Worm (Caenorhabditis elegans) whole organism, L4 larva: ENCODE measurements around the gene Y77E11A.7.

Experiments used
- D1046.2 ChIP-seq: fragments of 200-800 bp; sonication (Bioruptor generic); IDR thresholded peaks from 2 replicates; pipeline ENCODE4 v1.3.6; 2022; ENCODE audit warnings: missing genetic modification characterization, missing compliant biosample characterization
- F10B5.3 ChIP-seq: sonication (generic microtip); optimal IDR thresholded peaks from 2 replicates; lab custom pipeline; 2016; ENCODE audit warnings: mild to moderate bottlenecking, missing genetic modification characterization, missing compliant biosample characterization
- F26F4.8 ChIP-seq: fragments of 200-800 bp; sonication (Bioruptor generic); conservative IDR thresholded peaks from 2 replicates; pipeline ENCODE4 v1.3.6; 2022; ENCODE audit warnings: missing genetic modification characterization, missing compliant biosample characterization
- T20F7.1 ChIP-seq: fragments of 200-800 bp; sonication (Bioruptor generic); optimal IDR thresholded peaks from 2 replicates; lab custom pipeline; 2018; ENCODE audit warnings: mild to moderate bottlenecking, missing genetic modification characterization, missing compliant biosample characterization
- Y105C5A.15 ChIP-seq: fragments of 200-800 bp; sonication (Bioruptor generic); IDR thresholded peaks from 2 replicates; pipeline ENCODE4 v1.3.6; 2022; ENCODE audit warnings: missing genetic modification characterization, missing compliant biosample characterization
- Y48G9A.11 ChIP-seq: fragments of 200-800 bp; sonication (Bioruptor generic); IDR thresholded peaks from 2 replicates; pipeline ENCODE4 v1.3.6; 2022; ENCODE audit warnings: missing genetic modification reagents, missing genetic modification characterization, missing compliant biosample characterization
- ZK337.2 ChIP-seq: fragments of 200-800 bp; sonication (Bioruptor generic); IDR thresholded peaks from 2 replicates; pipeline ENCODE4 v1.3.6; 2022; ENCODE audit warnings: missing genetic modification reagents, missing genetic modification characterization, missing compliant biosample characterization
- arid-1 ChIP-seq: fragments of 200-800 bp; sonication (Bioruptor generic); conservative IDR thresholded peaks from 2 replicates; pipeline ENCODE4 v1.3.6; 2022; ENCODE audit warnings: missing genetic modification reagents, missing genetic modification characterization, missing compliant biosample characterization
- ceh-44 ChIP-seq: fragments of 200-800 bp; sonication (Bioruptor generic); IDR thresholded peaks from 2 replicates; pipeline ENCODE4 v1.3.6; 2022; ENCODE audit warnings: missing genetic modification reagents, missing genetic modification characterization, missing compliant biosample characterization
- ceh-62 ChIP-seq: sonication (generic microtip); optimal IDR thresholded peaks from 2 replicates; lab custom pipeline; 2017; ENCODE audit warnings: missing biosample characterization, missing genetic modification characterization
- ceh-82 ChIP-seq: sonication (generic microtip); optimal IDR thresholded peaks from 2 replicates; lab custom pipeline; 2017; ENCODE audit warnings: missing biosample characterization, missing genetic modification characterization
- ces-1 ChIP-seq: fragments of 150-350 bp; sonication (generic microtip); optimal IDR thresholded peaks from 4 replicates; lab custom pipeline; 2014; ENCODE audit warnings: missing biosample characterization, missing genetic modification reagents, missing genetic modification characterization
- cey-2 ChIP-seq: sonication (generic microtip); optimal IDR thresholded peaks from 3 replicates; lab custom pipeline; 2017; ENCODE audit warnings: missing genetic modification characterization, mild to moderate bottlenecking, missing compliant biosample characterization, antibody characterized with exemption, borderline replicate concordance; ENCODE audit not compliant: insufficient read depth
- ctbp-1 ChIP-seq: fragments of 200-800 bp; sonication (Bioruptor generic); IDR thresholded peaks from 2 replicates; pipeline ENCODE4 v1.3.6; 2022; ENCODE audit warnings: missing genetic modification reagents, missing genetic modification characterization, missing compliant biosample characterization
- daf-16 ChIP-seq, 3 experiments: sonication (generic microtip); optimal IDR thresholded peaks; 2 replicates each; lab custom pipeline; 2016 to 2017; ENCODE audit warnings: missing genetic modification characterization in 3 of 3, missing genetic modification reagents in 3 of 3, mild to moderate bottlenecking in 2 of 3, missing compliant biosample characterization in 2 of 3, missing biosample characterization in 1 of 3, moderate library complexity in 1 of 3
- daf-19 ChIP-seq: fragments of 200-800 bp; sonication (Bioruptor generic); conservative IDR thresholded peaks from 2 replicates; pipeline ENCODE4 v1.3.6; 2022; ENCODE audit warnings: missing genetic modification characterization, missing compliant biosample characterization
- dmd-6 ChIP-seq: fragments of 200-800 bp; sonication (Bioruptor generic); IDR thresholded peaks from 2 replicates; pipeline ENCODE4 v1.3.6; 2022; ENCODE audit warnings: missing genetic modification reagents, missing genetic modification characterization, missing compliant biosample characterization
- dmd-9 ChIP-seq: fragments of 200-800 bp; sonication (Bioruptor generic); IDR thresholded peaks from 2 replicates; pipeline ENCODE4 v1.3.6; 2022; ENCODE audit warnings: missing genetic modification reagents, missing genetic modification characterization, missing compliant biosample characterization
- dpl-1 ChIP-seq: fragments of 150-350 bp; optimal IDR thresholded peaks from 2 replicates; lab custom pipeline; 2014; ENCODE audit warnings: missing biosample characterization, missing genetic modification reagents, missing genetic modification characterization
- duxl-1 ChIP-seq: sonication (generic microtip); optimal IDR thresholded peaks from 2 replicates; lab custom pipeline; 2016; ENCODE audit warnings: mild to moderate bottlenecking, missing genetic modification characterization, moderate library complexity, missing compliant biosample characterization; ENCODE audit not compliant: poor library complexity
- dve-1 ChIP-seq: sonication (generic microtip); optimal IDR thresholded peaks from 2 replicates; lab custom pipeline; 2017; ENCODE audit warnings: antibody characterized with exemption, mild to moderate bottlenecking, missing genetic modification characterization, missing compliant biosample characterization; ENCODE audit not compliant: insufficient read depth
- hif-1 ChIP-seq, 2 experiments: sonication (generic microtip); optimal IDR thresholded peaks; 2 replicates each; lab custom pipeline; 2016 to 2017; ENCODE audit warnings: missing compliant biosample characterization in 2 of 2, missing genetic modification characterization in 2 of 2, missing genetic modification reagents in 2 of 2, missing genotype in 2 of 2, mild to moderate bottlenecking in 1 of 2
- hlh-11 ChIP-seq: fragments of 200-800 bp; sonication (Bioruptor generic); optimal IDR thresholded peaks from 2 replicates; lab custom pipeline; 2018; ENCODE audit warnings: mild to moderate bottlenecking, missing genetic modification characterization, missing compliant biosample characterization
- lin-1 ChIP-seq: fragments of 200-800 bp; sonication (Bioruptor generic); IDR thresholded peaks from 2 replicates; pipeline ENCODE4 v1.3.6; 2022; ENCODE audit warnings: missing genetic modification reagents, missing genetic modification characterization, missing compliant biosample characterization
- lin-13 ChIP-seq: fragments of 150-350 bp; optimal IDR thresholded peaks from 2 replicates; lab custom pipeline; 2014; ENCODE audit warnings: missing biosample characterization, missing genetic modification reagents, missing genetic modification characterization
- lir-3 ChIP-seq: sonication (generic microtip); optimal IDR thresholded peaks from 2 replicates; lab custom pipeline; 2016; ENCODE audit warnings: mild to moderate bottlenecking, missing genetic modification characterization, missing compliant biosample characterization
- lsy-2 ChIP-seq, 2 experiments: fragments of 150-350 bp in 1 of 2; sonication (generic microtip) in 1 of 2; optimal IDR thresholded peaks; 2 replicates each; lab custom pipeline; 2014 to 2017; ENCODE audit warnings: missing biosample characterization in 2 of 2, missing genetic modification characterization in 2 of 2
- madf-5 ChIP-seq, 2 experiments: fragments of 200-800 bp; sonication (Bioruptor generic); IDR thresholded peaks; 2 replicates each; pipeline ENCODE4 v1.3.6; 2022; ENCODE audit warnings: missing compliant biosample characterization in 2 of 2, missing genetic modification characterization in 2 of 2
- madf-9 ChIP-seq: fragments of 200-800 bp; sonication (Bioruptor generic); conservative IDR thresholded peaks from 2 replicates; pipeline ENCODE4 v1.3.6; 2022; ENCODE audit warnings: missing genetic modification reagents, missing genetic modification characterization, missing compliant biosample characterization
- mdl-1 ChIP-seq, 2 experiments: fragments of 150-350 bp in 1 of 2; sonication (generic microtip) in 1 of 2; optimal IDR thresholded peaks; 2 replicates each; lab custom pipeline; 2014 to 2017; ENCODE audit warnings: missing biosample characterization in 2 of 2, missing genetic modification characterization in 2 of 2
- mes-2 ChIP-seq: sonication (generic microtip); optimal IDR thresholded peaks from 2 replicates; lab custom pipeline; 2016; ENCODE audit warnings: missing genotype, mild to moderate bottlenecking, missing genetic modification characterization, missing compliant biosample characterization; ENCODE audit not compliant: poor library complexity, severe bottlenecking
- nhr-10 ChIP-seq: fragments of 150-350 bp; optimal IDR thresholded peaks from 2 replicates; lab custom pipeline; 2014; ENCODE audit warnings: missing biosample characterization, missing genetic modification characterization
- nhr-111 ChIP-seq: fragments of 200-800 bp; sonication (Bioruptor generic); optimal IDR thresholded peaks from 2 replicates; lab custom pipeline; 2018; ENCODE audit warnings: mild to moderate bottlenecking, missing genetic modification characterization, missing compliant biosample characterization
- nhr-237 ChIP-seq: sonication (generic microtip); optimal IDR thresholded peaks from 2 replicates; lab custom pipeline; 2017; ENCODE audit warnings: missing biosample characterization, missing genetic modification characterization
- nhr-42 ChIP-seq: fragments of 200-800 bp; sonication (Bioruptor generic); IDR thresholded peaks from 2 replicates; pipeline ENCODE4 v1.3.6; 2022; ENCODE audit warnings: missing genetic modification characterization, missing compliant biosample characterization
- nhr-76 ChIP-seq: fragments of 150-350 bp; optimal IDR thresholded peaks from 2 replicates; lab custom pipeline; 2014; ENCODE audit warnings: missing biosample characterization, missing genetic modification characterization
- rbr-2 ChIP-seq: sonication (generic microtip); optimal IDR thresholded peaks from 2 replicates; lab custom pipeline; 2016; ENCODE audit warnings: missing genotype, missing genetic modification characterization, missing compliant biosample characterization
- saeg-2 ChIP-seq: fragments of 200-800 bp; sonication (Bioruptor generic); IDR thresholded peaks from 2 replicates; pipeline ENCODE4 v1.3.6; 2022; ENCODE audit warnings: missing genetic modification reagents, missing genetic modification characterization, missing compliant biosample characterization
- sdz-12 ChIP-seq: fragments of 200-800 bp; sonication (Bioruptor generic); optimal IDR thresholded peaks from 2 replicates; lab custom pipeline; 2018; ENCODE audit warnings: mild to moderate bottlenecking, missing genetic modification characterization, missing compliant biosample characterization
- skn-1 ChIP-seq: fragments of 150-350 bp; optimal IDR thresholded peaks from 2 replicates; lab custom pipeline; 2014; ENCODE audit warnings: missing biosample characterization, missing genetic modification characterization
- snpc-1.2 ChIP-seq: fragments of 200-800 bp; sonication (Bioruptor generic); IDR thresholded peaks from 2 replicates; pipeline ENCODE4 v1.3.6; 2022; ENCODE audit warnings: missing genetic modification reagents, missing genetic modification characterization, missing compliant biosample characterization
- snpc-4 ChIP-seq: fragments of 150-350 bp; optimal IDR thresholded peaks from 2 replicates; lab custom pipeline; 2014; ENCODE audit warnings: missing biosample characterization, missing genetic modification characterization
- tra-1 ChIP-seq: fragments of 200-800 bp; sonication (Bioruptor generic); IDR thresholded peaks from 2 replicates; pipeline ENCODE4 v1.3.6; 2022; ENCODE audit warnings: missing genetic modification reagents, missing genetic modification characterization, missing compliant biosample characterization
- unc-130 ChIP-seq: sonication (generic microtip); optimal IDR thresholded peaks from 2 replicates; lab custom pipeline; 2016; ENCODE audit warnings: missing genetic modification reagents, missing genetic modification characterization, missing compliant biosample characterization
- unc-62 ChIP-seq, 3 experiments: fragments of 150-350 bp in 1 of 3; sonication (generic microtip); optimal IDR thresholded peaks in 2 of 3; peaks in 1 of 3; 1 replicate in 1 of 3; 2 replicates in 2 of 3; lab custom pipeline; 2014 to 2017; ENCODE audit warnings: missing biosample characterization in 3 of 3, missing genetic modification characterization in 3 of 3, missing genetic modification reagents in 3 of 3, missing genotype in 1 of 3
- vab-7 ChIP-seq: fragments of 200-800 bp; sonication (Bioruptor generic); IDR thresholded peaks from 2 replicates; pipeline ENCODE4 v1.3.6; 2022; ENCODE audit warnings: missing genetic modification reagents, missing genetic modification characterization, missing compliant biosample characterization
- zfp-2 ChIP-seq: sonication (generic microtip); optimal IDR thresholded peaks from 2 replicates; lab custom pipeline; 2016; ENCODE audit warnings: mild to moderate bottlenecking, missing genetic modification characterization, missing compliant biosample characterization

Y77E11A.7 gene

DNA sequence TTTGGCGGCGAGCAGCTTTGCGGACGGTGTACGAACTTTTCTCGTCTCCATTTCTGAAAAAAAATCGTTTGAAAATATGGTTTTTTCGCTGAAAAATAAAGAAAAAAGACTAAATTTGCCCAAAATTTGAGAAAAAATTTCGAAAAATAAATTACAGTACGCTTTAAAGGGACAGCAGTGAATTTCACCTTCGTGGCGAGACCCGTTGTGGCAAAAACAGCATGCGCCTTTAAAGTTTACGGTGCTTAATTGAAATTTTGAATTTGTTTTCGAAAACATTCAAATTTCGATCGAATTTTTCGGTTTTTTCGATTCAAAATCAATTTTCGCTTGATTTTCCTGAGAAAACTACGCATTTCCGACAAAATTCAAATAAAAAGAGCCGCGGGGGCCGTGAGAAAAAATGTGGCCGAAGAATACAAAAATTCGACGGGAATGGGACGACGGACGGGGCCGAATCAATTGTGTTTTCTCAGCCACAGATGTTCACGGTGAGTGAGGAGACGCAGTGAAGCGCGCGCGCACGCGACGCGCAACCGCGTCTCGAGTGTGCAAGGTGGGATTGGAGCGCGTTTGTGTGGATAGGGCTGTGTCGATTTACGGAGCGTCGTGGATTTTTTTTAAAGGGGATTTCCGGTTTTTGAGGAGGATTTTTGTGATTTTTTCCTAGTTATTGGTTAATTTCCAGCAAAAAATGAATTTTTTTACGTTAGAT, at the start of gene Y77E11A.7:
Y77E11A.7 (minus strand) TSS at position 55 of the 715 bp plus-strand sequence.
- peak; percentile 37; the same call in 1 of the 2 replicates for TF ChIP-seq arid-1
- peak; percentile 82 for TF ChIP-seq dve-1
- TF ChIP-seq F10B5.3 (tag; lab: Kevin White, UChicago): no peak
- peak; percentile 94 for TF ChIP-seq hlh-11 (tag; lab: Kevin White, UChicago)
- TF ChIP-seq nhr-111 (GFP tag; lab: Kevin White, UChicago): no peak
- TF ChIP-seq lsy-2 (tag; optimal IDR thresholded peaks at IDR 0.05; lab: Kevin White, UChicago): peak; percentile 79 to 91
- TF ChIP-seq duxl-1 (tag; lab: Kevin White, UChicago): no peak
- no peak for TF ChIP-seq F26F4.8 (GFP tag; lab: Robert Waterston, UW)
- no peak for TF ChIP-seq cey-2 (tag; lab: Kevin White, UChicago)
- no peak for TF ChIP-seq daf-19 (GFP tag; lab: Robert Waterston, UW)
- peak in 1 of 2 experiments; percentile 92 for TF ChIP-seq hif-1 (tag; optimal IDR thresholded peaks at IDR 0.05; lab: Kevin White, UChicago)
- TF ChIP-seq dmd-9: peak; percentile 60; the same call in 1 of the 2 replicates
- TF ChIP-seq dpl-1 (GFP tag; lab: Kevin White, UChicago): peak; percentile 79
- TF ChIP-seq vab-7: 0 out of 2 replicates have a peak, but pooled peaks have one; percentile 55
- peak; percentile 72 to 88 for TF ChIP-seq mdl-1 (tag; optimal IDR thresholded peaks at IDR 0.05; lab: Kevin White, UChicago)
- TF ChIP-seq D1046.2 (GFP tag; lab: Robert Waterston, UW): no peak
- peak; percentile 88 for TF ChIP-seq rbr-2 (tag; lab: Kevin White, UChicago)
- TF ChIP-seq lin-1 (GFP tag; lab: Robert Waterston, UW): no peak
- TF ChIP-seq madf-9 (GFP tag; lab: Robert Waterston, UW): peak; percentile 93
- no peak for TF ChIP-seq snpc-1.2 (GFP tag; lab: Robert Waterston, UW)
- TF ChIP-seq ces-1: no peak
- TF ChIP-seq nhr-42: peak; percentile 60; the same call in 1 of the 2 replicates
- TF ChIP-seq nhr-237 (tag; lab: Kevin White, UChicago): no peak
- no peak for TF ChIP-seq ctbp-1
- peak; percentile 24 for TF ChIP-seq zfp-2 (tag; lab: Kevin White, UChicago)
- no peak for TF ChIP-seq T20F7.1 (GFP tag; lab: Kevin White, UChicago)
- TF ChIP-seq mes-2 (tag; lab: Kevin White, UChicago): peak; percentile 91
- TF ChIP-seq unc-130 (GFP tag; lab: Kevin White, UChicago): peak; percentile 67
- no peak for TF ChIP-seq skn-1 (tag; lab: Kevin White, UChicago)
- no peak for TF ChIP-seq nhr-10 (tag; lab: Kevin White, UChicago)
- TF ChIP-seq madf-5 (GFP tag; IDR thresholded peaks at IDR 0.05; lab: Robert Waterston, UW): 0 out of 4 replicates have a peak, but pooled peaks of 1 of the 2 experiments have one; percentile 37
- TF ChIP-seq Y48G9A.11 (GFP tag; lab: Robert Waterston, UW): no peak; the same call in 1 of the 2 replicates
- TF ChIP-seq ZK337.2 (GFP tag; lab: Robert Waterston, UW): no peak
- 0 out of 2 replicates have a peak, but pooled peaks have one; percentile 17 for TF ChIP-seq ceh-44 (GFP tag; lab: Robert Waterston, UW)
- no peak for TF ChIP-seq snpc-4
- TF ChIP-seq lir-3 (tag; lab: Kevin White, UChicago): no peak
- TF ChIP-seq unc-62 (GFP tag; optimal IDR thresholded peaks at IDR 0.05 in 1 of 2; lab: Kevin White, UChicago): peak in 1 of 2 experiments; percentile 45
- no peak for TF ChIP-seq unc-62 (tag; optimal IDR thresholded peaks at IDR 0.05; lab: Kevin White, UChicago)
- TF ChIP-seq daf-16 (GFP tag; optimal IDR thresholded peaks at IDR 0.05; lab: Kevin White, UChicago): no peak
- TF ChIP-seq daf-16 (tag; optimal IDR thresholded peaks at IDR 0.05; lab: Kevin White, UChicago): peak; percentile 62
- TF ChIP-seq nhr-76: no peak
- peak; percentile 85 for TF ChIP-seq dmd-6
- peak; percentile 96 for TF ChIP-seq lin-13
- no peak for TF ChIP-seq sdz-12 (GFP tag; lab: Kevin White, UChicago)
- no peak for TF ChIP-seq Y105C5A.15 (GFP tag; lab: Robert Waterston, UW)
- TF ChIP-seq ceh-62 (tag; lab: Kevin White, UChicago): no peak
- TF ChIP-seq tra-1 (GFP tag; lab: Robert Waterston, UW): no peak
- TF ChIP-seq saeg-2 (GFP tag; lab: Robert Waterston, UW): no peak
- no peak for TF ChIP-seq ceh-82 (tag; lab: Kevin White, UChicago)
